Worm (Caenorhabditis elegans) whole organism, L4 larva: Measurements from ENCODE around the gene T28C6.11.

ENCODE experiments used
- D1046.2 ChIP-seq: fragments of 200-800 bp; sonication (Bioruptor generic); IDR thresholded peaks from 2 replicates; pipeline ENCODE4 v1.3.6; 2022; ENCODE audit warnings: missing genetic modification characterization, missing compliant biosample characterization
- F37D6.2 ChIP-seq: sonication (generic microtip); optimal IDR thresholded peaks from 2 replicates; lab custom pipeline; 2016; ENCODE audit warnings: mild to moderate bottlenecking, missing genetic modification characterization, missing compliant biosample characterization
- T26A8.4 ChIP-seq: fragments of 200-800 bp; sonication (Bioruptor generic); IDR thresholded peaks from 2 replicates; pipeline ENCODE4 v1.3.6; 2022; ENCODE audit warnings: missing genetic modification characterization, missing compliant biosample characterization
- Y105C5A.15 ChIP-seq: fragments of 200-800 bp; sonication (Bioruptor generic); IDR thresholded peaks from 2 replicates; pipeline ENCODE4 v1.3.6; 2022; ENCODE audit warnings: missing genetic modification characterization, missing compliant biosample characterization
- Y5F2A.4 ChIP-seq: fragments of 200-800 bp; sonication (Bioruptor generic); optimal IDR thresholded peaks from 2 replicates; lab custom pipeline; 2018; ENCODE audit warnings: mild to moderate bottlenecking, missing genetic modification characterization, missing compliant biosample characterization
- ZK337.2 ChIP-seq: fragments of 200-800 bp; sonication (Bioruptor generic); IDR thresholded peaks from 2 replicates; pipeline ENCODE4 v1.3.6; 2022; ENCODE audit warnings: missing genetic modification reagents, missing genetic modification characterization, missing compliant biosample characterization
- ama-1 ChIP-seq: fragments of 150-350 bp; optimal IDR thresholded peaks from 2 replicates; lab custom pipeline; 2014; ENCODE audit warnings: inconsistent platforms, mixed read lengths
- arid-1 ChIP-seq: fragments of 200-800 bp; sonication (Bioruptor generic); conservative IDR thresholded peaks from 2 replicates; pipeline ENCODE4 v1.3.6; 2022; ENCODE audit warnings: missing genetic modification reagents, missing genetic modification characterization, missing compliant biosample characterization
- attf-4 ChIP-seq: sonication (generic microtip); optimal IDR thresholded peaks from 3 replicates; lab custom pipeline; 2017; ENCODE audit warnings: missing biosample characterization, missing genetic modification characterization
- ceh-82 ChIP-seq: sonication (generic microtip); optimal IDR thresholded peaks from 2 replicates; lab custom pipeline; 2017; ENCODE audit warnings: missing biosample characterization, missing genetic modification characterization
- ces-1 ChIP-seq: fragments of 150-350 bp; sonication (generic microtip); optimal IDR thresholded peaks from 4 replicates; lab custom pipeline; 2014; ENCODE audit warnings: missing biosample characterization, missing genetic modification reagents, missing genetic modification characterization
- ctbp-1 ChIP-seq: fragments of 200-800 bp; sonication (Bioruptor generic); IDR thresholded peaks from 2 replicates; pipeline ENCODE4 v1.3.6; 2022; ENCODE audit warnings: missing genetic modification reagents, missing genetic modification characterization, missing compliant biosample characterization
- daf-12 ChIP-seq: fragments of 150-350 bp; optimal IDR thresholded peaks from 2 replicates; lab custom pipeline; 2014; ENCODE audit warnings: missing biosample characterization, missing genetic modification reagents, missing genetic modification characterization
- dmd-6 ChIP-seq: fragments of 200-800 bp; sonication (Bioruptor generic); IDR thresholded peaks from 2 replicates; pipeline ENCODE4 v1.3.6; 2022; ENCODE audit warnings: missing genetic modification reagents, missing genetic modification characterization, missing compliant biosample characterization
- dmd-8 ChIP-seq: fragments of 200-800 bp; sonication (Bioruptor generic); IDR thresholded peaks from 2 replicates; pipeline ENCODE4 v1.3.6; 2022; ENCODE audit warnings: missing genetic modification characterization, missing compliant biosample characterization
- dmd-9 ChIP-seq: fragments of 200-800 bp; sonication (Bioruptor generic); IDR thresholded peaks from 2 replicates; pipeline ENCODE4 v1.3.6; 2022; ENCODE audit warnings: missing genetic modification reagents, missing genetic modification characterization, missing compliant biosample characterization
- dpl-1 ChIP-seq: fragments of 150-350 bp; optimal IDR thresholded peaks from 2 replicates; lab custom pipeline; 2014; ENCODE audit warnings: missing biosample characterization, missing genetic modification reagents, missing genetic modification characterization
- dve-1 ChIP-seq: sonication (generic microtip); optimal IDR thresholded peaks from 2 replicates; lab custom pipeline; 2017; ENCODE audit warnings: antibody characterized with exemption, mild to moderate bottlenecking, missing genetic modification characterization, missing compliant biosample characterization; ENCODE audit not compliant: insufficient read depth
- fos-1 ChIP-seq: fragments of 150-350 bp; optimal IDR thresholded peaks from 2 replicates; lab custom pipeline; 2014; ENCODE audit warnings: missing biosample characterization, missing genetic modification characterization
- hlh-30 ChIP-seq: sonication (generic microtip); optimal IDR thresholded peaks from 2 replicates; lab custom pipeline; 2017; ENCODE audit warnings: antibody characterized with exemption, mild to moderate bottlenecking, missing genetic modification characterization, missing compliant biosample characterization; ENCODE audit not compliant: insufficient read depth
- jun-1 ChIP-seq: fragments of 150-350 bp; optimal IDR thresholded peaks from 2 replicates; lab custom pipeline; 2014; ENCODE audit warnings: missing biosample characterization, missing genetic modification reagents, missing genetic modification characterization
- lin-13 ChIP-seq: fragments of 150-350 bp; optimal IDR thresholded peaks from 2 replicates; lab custom pipeline; 2014; ENCODE audit warnings: missing biosample characterization, missing genetic modification reagents, missing genetic modification characterization
- lin-29 ChIP-seq: fragments of 200-800 bp; sonication (Bioruptor generic); IDR thresholded peaks from 2 replicates; pipeline ENCODE4 v1.3.6; 2022; ENCODE audit warnings: missing genetic modification reagents, missing genetic modification characterization, missing compliant biosample characterization
- lin-39 ChIP-seq: fragments of 150-350 bp; optimal IDR thresholded peaks from 2 replicates; lab custom pipeline; 2014; ENCODE audit warnings: missing biosample characterization, missing genetic modification reagents, missing genetic modification characterization
- madf-9 ChIP-seq: fragments of 200-800 bp; sonication (Bioruptor generic); conservative IDR thresholded peaks from 2 replicates; pipeline ENCODE4 v1.3.6; 2022; ENCODE audit warnings: missing genetic modification reagents, missing genetic modification characterization, missing compliant biosample characterization
- mep-1 ChIP-seq: fragments of 150-350 bp; sonication (generic microtip); optimal IDR thresholded peaks from 3 replicates; lab custom pipeline; 2014; ENCODE audit warnings: missing biosample characterization, missing genetic modification characterization
- mxl-2 ChIP-seq: fragments of 200-800 bp; sonication (Bioruptor generic); conservative IDR thresholded peaks from 2 replicates; pipeline ENCODE4 v1.3.6; 2022; ENCODE audit warnings: missing genetic modification reagents, missing genetic modification characterization, missing compliant biosample characterization
- nhr-10 ChIP-seq: fragments of 150-350 bp; optimal IDR thresholded peaks from 2 replicates; lab custom pipeline; 2014; ENCODE audit warnings: missing biosample characterization, missing genetic modification characterization
- nhr-111 ChIP-seq: fragments of 200-800 bp; sonication (Bioruptor generic); optimal IDR thresholded peaks from 2 replicates; lab custom pipeline; 2018; ENCODE audit warnings: mild to moderate bottlenecking, missing genetic modification characterization, missing compliant biosample characterization
- nhr-237 ChIP-seq: sonication (generic microtip); optimal IDR thresholded peaks from 2 replicates; lab custom pipeline; 2017; ENCODE audit warnings: missing biosample characterization, missing genetic modification characterization
- nhr-28 ChIP-seq: fragments of 150-350 bp; optimal IDR thresholded peaks from 2 replicates; lab custom pipeline; 2014; ENCODE audit warnings: missing biosample characterization, missing genetic modification characterization
- nhr-76 ChIP-seq: fragments of 150-350 bp; optimal IDR thresholded peaks from 2 replicates; lab custom pipeline; 2014; ENCODE audit warnings: missing biosample characterization, missing genetic modification characterization
- rbr-2 ChIP-seq: sonication (generic microtip); optimal IDR thresholded peaks from 2 replicates; lab custom pipeline; 2016; ENCODE audit warnings: missing genotype, missing genetic modification characterization, missing compliant biosample characterization
- sdz-12 ChIP-seq: fragments of 200-800 bp; sonication (Bioruptor generic); optimal IDR thresholded peaks from 2 replicates; lab custom pipeline; 2018; ENCODE audit warnings: mild to moderate bottlenecking, missing genetic modification characterization, missing compliant biosample characterization
- snpc-4 ChIP-seq: fragments of 150-350 bp; optimal IDR thresholded peaks from 2 replicates; lab custom pipeline; 2014; ENCODE audit warnings: missing biosample characterization, missing genetic modification characterization
- spr-3 ChIP-seq: fragments of 200-800 bp; sonication (Bioruptor generic); optimal IDR thresholded peaks from 2 replicates; lab custom pipeline; 2018; ENCODE audit warnings: mild to moderate bottlenecking, missing genetic modification characterization, missing compliant biosample characterization
- unc-130 ChIP-seq: sonication (generic microtip); optimal IDR thresholded peaks from 2 replicates; lab custom pipeline; 2016; ENCODE audit warnings: missing genetic modification reagents, missing genetic modification characterization, missing compliant biosample characterization
- unc-62 ChIP-seq, 3 experiments: fragments of 150-350 bp in 1 of 3; sonication (generic microtip); optimal IDR thresholded peaks in 2 of 3; peaks in 1 of 3; 1 replicate in 1 of 3; 2 replicates in 2 of 3; lab custom pipeline; 2014 to 2017; ENCODE audit warnings: missing biosample characterization in 3 of 3, missing genetic modification characterization in 3 of 3, missing genetic modification reagents in 3 of 3, missing genotype in 1 of 3
- zag-1 ChIP-seq: fragments of 150-350 bp; optimal IDR thresholded peaks from 2 replicates; lab custom pipeline; 2014; ENCODE audit warnings: missing biosample characterization, missing genetic modification characterization
- zfp-3 ChIP-seq: fragments of 200-800 bp; sonication (Bioruptor generic); conservative IDR thresholded peaks from 2 replicates; pipeline ENCODE4 v1.3.6; 2022; ENCODE audit warnings: missing genetic modification reagents, missing genetic modification characterization, missing compliant biosample characterization
- ztf-11 ChIP-seq: fragments of 150-350 bp; optimal IDR thresholded peaks from 2 replicates; lab custom pipeline; 2014; ENCODE audit warnings: missing biosample characterization, missing genetic modification characterization

Gene T28C6.11

DNA sequence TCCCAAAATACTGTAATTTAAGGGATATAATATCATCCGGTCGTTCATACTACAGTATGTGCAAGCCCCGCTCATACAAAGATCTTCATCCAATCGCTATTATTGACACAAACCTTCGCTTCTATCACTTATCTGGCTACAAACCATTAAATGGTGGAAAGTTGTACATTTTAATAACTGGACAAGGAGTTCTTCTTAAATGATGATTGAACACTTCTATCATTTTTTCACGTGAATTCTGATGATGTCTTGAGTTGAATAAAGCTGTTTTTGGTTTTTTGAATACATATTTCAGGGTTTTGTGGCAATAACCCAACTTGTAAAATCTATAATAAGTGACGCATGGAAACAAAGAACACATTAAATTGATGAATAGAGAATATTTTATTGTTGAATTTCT is 17.5 kb downstream of the T28C6.11 start:
- TF ChIP-seq dve-1: no peak
- TF ChIP-seq Y5F2A.4 (GFP tag; lab: Kevin White, UChicago): no peak
- TF ChIP-seq T26A8.4 (GFP tag; lab: Robert Waterston, UW): peak; percentile 88
- no peak for TF ChIP-seq madf-9
- TF ChIP-seq unc-62 (GFP tag; optimal IDR thresholded peaks at IDR 0.05 in 1 of 2; lab: Kevin White, UChicago): no peak
- no peak for TF ChIP-seq unc-62 (tag; optimal IDR thresholded peaks at IDR 0.05; lab: Kevin White, UChicago)
- TF ChIP-seq dmd-6 (GFP tag; lab: Robert Waterston, UW): no peak
- no peak for TF ChIP-seq hlh-30 (tag; lab: Kevin White, UChicago)
- no peak for TF ChIP-seq spr-3 (GFP tag; lab: Kevin White, UChicago)
- TF ChIP-seq ceh-82 (tag; lab: Kevin White, UChicago): no peak
- TF ChIP-seq attf-4 (tag; lab: Kevin White, UChicago): no peak
- TF ChIP-seq zag-1 (tag; lab: Kevin White, UChicago): no peak
- no peak for TF ChIP-seq dpl-1 (GFP tag; lab: Kevin White, UChicago)
- peak; percentile 53 for TF ChIP-seq nhr-10 (tag; lab: Kevin White, UChicago)
- TF ChIP-seq ces-1 (GFP tag; lab: Kevin White, UChicago): no peak
- peak; percentile 7 for TF ChIP-seq mep-1
- no peak for TF ChIP-seq rbr-2 (tag; lab: Kevin White, UChicago)
- no peak for TF ChIP-seq ZK337.2
- TF ChIP-seq snpc-4 (tag; lab: Kevin White, UChicago): no peak
- no peak for TF ChIP-seq arid-1
- TF ChIP-seq jun-1 (tag; lab: Kevin White, UChicago): no peak
- no peak for TF ChIP-seq nhr-76
- TF ChIP-seq sdz-12: no peak
- no peak for TF ChIP-seq F37D6.2
- TF ChIP-seq nhr-237 (tag; lab: Kevin White, UChicago): peak; percentile 40
- TF ChIP-seq nhr-28 (tag; lab: Kevin White, UChicago): peak; percentile 12
- TF ChIP-seq daf-12 (tag; lab: Kevin White, UChicago): no peak
- no peak for TF ChIP-seq dmd-8 (GFP tag; lab: Robert Waterston, UW)
- 0 out of 2 replicates have a peak, but pooled peaks have one; percentile 31 for TF ChIP-seq Y105C5A.15 (GFP tag; lab: Robert Waterston, UW)
- TF ChIP-seq lin-29 (GFP tag; lab: Robert Waterston, UW): no peak
- TF ChIP-seq lin-39 (tag; lab: Kevin White, UChicago): no peak
- TF ChIP-seq fos-1 (tag; lab: Kevin White, UChicago): no peak
- no peak for TF ChIP-seq ztf-11 (tag; lab: Kevin White, UChicago)
- TF ChIP-seq ctbp-1 (GFP tag; lab: Robert Waterston, UW): no peak
- peak; percentile 43 for TF ChIP-seq ama-1 (lab: Kevin White, UChicago)
- TF ChIP-seq zfp-3 (GFP tag; lab: Robert Waterston, UW): no peak
- TF ChIP-seq nhr-111 (GFP tag; lab: Kevin White, UChicago): no peak
- no peak for TF ChIP-seq D1046.2 (GFP tag; lab: Robert Waterston, UW)
- TF ChIP-seq dmd-9 (GFP tag; lab: Robert Waterston, UW): no peak
- no peak for TF ChIP-seq lin-13 (GFP tag; lab: Kevin White, UChicago)

DNA sequence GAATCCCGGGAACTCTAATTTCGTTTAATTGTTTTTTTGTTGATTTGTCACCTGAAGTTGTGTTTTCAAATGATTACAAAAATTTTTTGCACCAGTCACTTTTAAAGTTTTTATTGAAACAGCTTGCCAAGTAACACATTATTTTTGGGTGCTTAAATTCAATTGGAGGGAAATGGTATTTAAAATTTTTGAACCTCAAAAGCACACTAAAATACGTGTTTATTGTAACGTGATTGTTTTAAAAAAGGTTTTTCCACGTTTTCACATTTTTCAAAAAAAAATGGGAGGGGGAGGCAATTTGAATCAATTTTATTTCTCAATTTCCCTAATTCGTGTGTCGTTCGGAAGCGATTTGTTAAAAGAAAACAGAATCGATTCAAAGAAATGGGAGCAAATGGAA is 18.9 kb downstream of the T28C6.11 start, which contains the start of gene T28C6.5:
Gene T28C6.5, plus strand, starts transcription at position 301 of the 400 bp plus-strand sequence.
- TF ChIP-seq unc-130 (no peak), ama-1 (lab: Kevin White, UChicago) (no peak), mxl-2 (GFP tag; lab: Robert Waterston, UW) (no peak)
